Fruit fly (Drosophila melanogaster) whole organism, wandering third instar larva: Measurements from ENCODE around the gene Apc.

Experiments
- Abd-B ChIP-seq: fragments of >200 bp; optimal IDR thresholded peaks from 2 replicates; lab custom pipeline; 2017; ENCODE audit warnings: missing biosample characterization, missing genetic modification characterization
- CG32264 ChIP-seq: fragments of 200-800 bp; sonication (Bioruptor generic); optimal IDR thresholded peaks from 2 replicates; lab custom pipeline; 2016; ENCODE audit warnings: missing biosample characterization, missing genetic modification characterization
- CG9705 ChIP-seq: fragments of 200-800 bp; sonication (Bioruptor generic); optimal IDR thresholded peaks from 2 replicates; lab custom pipeline; 2018; ENCODE audit warnings: missing biosample characterization, mild to moderate bottlenecking, missing genetic modification characterization
- CrebA ChIP-seq: fragments of 200-800 bp; sonication (Bioruptor generic); optimal IDR thresholded peaks from 2 replicates; lab custom pipeline; 2016; ENCODE audit warnings: missing biosample characterization, mild to moderate bottlenecking, missing genetic modification characterization, borderline replicate concordance
- Dfd ChIP-seq: fragments of >200 bp; optimal IDR thresholded peaks from 2 replicates; lab custom pipeline; 2017; ENCODE audit warnings: missing biosample characterization, missing genetic modification characterization
- Dif ChIP-seq: fragments of 200-275, 200-300 bp; sonication (Bioruptor generic); optimal IDR thresholded peaks from 2 replicates; lab custom pipeline; 2018; ENCODE audit warnings: missing biosample characterization, missing genetic modification characterization; ENCODE audit not compliant: partially characterized antibody
- GATAd ChIP-seq: sonication (Bioruptor generic); optimal IDR thresholded peaks from 2 replicates; lab custom pipeline; 2016; ENCODE audit warnings: missing biosample characterization, missing genetic modification characterization
- HLH106 ChIP-seq: fragments of 200-800 bp; optimal IDR thresholded peaks from 3 replicates; lab custom pipeline; 2019; ENCODE audit warnings: missing biosample characterization, mild to moderate bottlenecking, missing genetic modification characterization, moderate library complexity
- Hnf4 ChIP-seq: fragments of 200-800 bp; sonication (Bioruptor generic); optimal IDR thresholded peaks from 2 replicates; lab custom pipeline; 2016; ENCODE audit warnings: missing biosample characterization, mild to moderate bottlenecking, missing genetic modification characterization
- Hr78 ChIP-seq: fragments of >200 bp; optimal IDR thresholded peaks from 2 replicates; lab custom pipeline; 2017; ENCODE audit warnings: missing biosample characterization, missing genetic modification characterization
- Hr83 ChIP-seq: fragments of 200-300 bp; sonication (Bioruptor generic); optimal IDR thresholded peaks from 2 replicates; lab custom pipeline; 2016; ENCODE audit warnings: missing biosample characterization, mild to moderate bottlenecking, missing genetic modification characterization, moderate library complexity; ENCODE audit not compliant: poor library complexity, severe bottlenecking
- Jra ChIP-seq: sonication (Bioruptor generic); optimal IDR thresholded peaks from 2 replicates; lab custom pipeline; 2016; ENCODE audit warnings: missing biosample characterization, missing genetic modification characterization
- Mio ChIP-seq: sonication (Bioruptor generic); optimal IDR thresholded peaks from 2 replicates; lab custom pipeline; 2016; ENCODE audit warnings: missing biosample characterization, missing genetic modification characterization
- Myc ChIP-seq: fragments of >200 bp; optimal IDR thresholded peaks from 2 replicates; lab custom pipeline; 2017
- N ChIP-seq: fragments of >200 bp; optimal IDR thresholded peaks from 2 replicates; lab custom pipeline; 2018; ENCODE audit warnings: missing biosample characterization, missing external identifiers, missing genetic modification characterization
- OdsH ChIP-seq: fragments of 200-800 bp; sonication (Bioruptor generic); optimal IDR thresholded peaks from 2 replicates; lab custom pipeline; 2016; ENCODE audit warnings: missing biosample characterization, mild to moderate bottlenecking, missing genetic modification characterization
- Rel ChIP-seq, 2 experiments: fragments of 200-800 bp; sonication (Bioruptor generic) in 1 of 2; optimal IDR thresholded peaks; 2 replicates in 1 of 2; 3 replicates in 1 of 2; lab custom pipeline; 2016 to 2019; ENCODE audit warnings: mild to moderate bottlenecking in 2 of 2, missing biosample characterization in 2 of 2, missing genetic modification characterization in 2 of 2, moderate library complexity in 1 of 2
- Sp1 ChIP-seq: fragments of 200-800 bp; sonication (Bioruptor generic); optimal IDR thresholded peaks from 3 replicates; lab custom pipeline; 2019; ENCODE audit warnings: missing biosample characterization, mild to moderate bottlenecking, missing genetic modification characterization, moderate library complexity
- Vsx2 ChIP-seq: fragments of 200-300, 225-300 bp; sonication (Bioruptor generic); optimal IDR thresholded peaks from 2 replicates; lab custom pipeline; 2018; ENCODE audit warnings: missing biosample characterization, missing genetic modification characterization; ENCODE audit not compliant: partially characterized antibody
- br ChIP-seq: fragments of 200-800 bp; sonication (Bioruptor generic); optimal IDR thresholded peaks from 2 replicates; lab custom pipeline; 2016; ENCODE audit warnings: missing biosample characterization, missing genetic modification characterization
- brk ChIP-seq: fragments of 200-800 bp; sonication (Bioruptor generic); optimal IDR thresholded peaks from 2 replicates; lab custom pipeline; 2016; ENCODE audit warnings: missing biosample characterization, mild to moderate bottlenecking, missing genetic modification characterization
- dl ChIP-seq, 2 experiments: fragments of 175-275, 200-275 bp in 1 of 2; fragments of 200-275 bp in 1 of 2; sonication (Bioruptor generic); optimal IDR thresholded peaks; lab custom pipeline; 2018; ENCODE audit warnings: mild to moderate bottlenecking in 2 of 2, missing biosample characterization in 2 of 2, missing genetic modification characterization in 2 of 2, moderate library complexity in 2 of 2; ENCODE audit not compliant: partially characterized antibody in 2 of 2, insufficient read depth in 1 of 2
- dmrt93B ChIP-seq: fragments of 200-800 bp; sonication (Bioruptor generic); optimal IDR thresholded peaks from 2 replicates; lab custom pipeline; 2018; ENCODE audit warnings: missing biosample characterization, mild to moderate bottlenecking, missing genetic modification characterization
- foxo ChIP-seq, 2 experiments: fragments of 200-800 bp; sonication (Bioruptor generic); optimal IDR thresholded peaks; 2 replicates in 1 of 2; 3 replicates in 1 of 2; lab custom pipeline; 2016 to 2017; ENCODE audit warnings: missing biosample characterization in 2 of 2, missing genetic modification characterization in 2 of 2
- fru ChIP-seq: fragments of 200-800 bp; sonication (Bioruptor generic); optimal IDR thresholded peaks from 3 replicates; lab custom pipeline; 2016; ENCODE audit warnings: missing biosample characterization, mild to moderate bottlenecking, missing genetic modification characterization
- h ChIP-seq: fragments of 200-800 bp; sonication (Bioruptor generic); optimal IDR thresholded peaks from 3 replicates; lab custom pipeline; 2016; ENCODE audit warnings: missing biosample characterization, mild to moderate bottlenecking, missing genetic modification characterization
- jim ChIP-seq: fragments of 175-275, 200-325 bp; sonication (Bioruptor generic); optimal IDR thresholded peaks from 2 replicates; lab custom pipeline; 2016; ENCODE audit warnings: missing biosample characterization, mild to moderate bottlenecking, missing genetic modification characterization
- lola ChIP-seq: fragments of >200 bp; optimal IDR thresholded peaks from 2 replicates; lab custom pipeline; 2017; ENCODE audit warnings: missing biosample characterization, missing genetic modification characterization
- pan ChIP-seq: fragments of >200 bp; optimal IDR thresholded peaks from 2 replicates; lab custom pipeline; 2017
- psq ChIP-seq: fragments of 200-800 bp; sonication (Bioruptor generic); optimal IDR thresholded peaks from 3 replicates; lab custom pipeline; 2017; ENCODE audit warnings: missing biosample characterization, mild to moderate bottlenecking, missing genetic modification characterization, moderate library complexity
- rgr ChIP-seq: fragments of 200-800 bp; sonication (Bioruptor generic); optimal IDR thresholded peaks from 3 replicates; lab custom pipeline; 2016; ENCODE audit warnings: missing biosample characterization, mild to moderate bottlenecking, missing genetic modification characterization
- tai ChIP-seq: sonication (Bioruptor generic); optimal IDR thresholded peaks from 2 replicates; lab custom pipeline; 2016; ENCODE audit warnings: missing biosample characterization, missing genetic modification characterization
- usp ChIP-seq: fragments of >200 bp; optimal IDR thresholded peaks from 2 replicates; lab custom pipeline; 2017; ENCODE audit warnings: missing biosample characterization, missing genetic modification characterization
- woc ChIP-seq: sonication (Bioruptor generic); optimal IDR thresholded peaks from 2 replicates; lab custom pipeline; 2016; ENCODE audit warnings: missing biosample characterization, mild to moderate bottlenecking, missing genetic modification characterization

Apc gene

DNA sequence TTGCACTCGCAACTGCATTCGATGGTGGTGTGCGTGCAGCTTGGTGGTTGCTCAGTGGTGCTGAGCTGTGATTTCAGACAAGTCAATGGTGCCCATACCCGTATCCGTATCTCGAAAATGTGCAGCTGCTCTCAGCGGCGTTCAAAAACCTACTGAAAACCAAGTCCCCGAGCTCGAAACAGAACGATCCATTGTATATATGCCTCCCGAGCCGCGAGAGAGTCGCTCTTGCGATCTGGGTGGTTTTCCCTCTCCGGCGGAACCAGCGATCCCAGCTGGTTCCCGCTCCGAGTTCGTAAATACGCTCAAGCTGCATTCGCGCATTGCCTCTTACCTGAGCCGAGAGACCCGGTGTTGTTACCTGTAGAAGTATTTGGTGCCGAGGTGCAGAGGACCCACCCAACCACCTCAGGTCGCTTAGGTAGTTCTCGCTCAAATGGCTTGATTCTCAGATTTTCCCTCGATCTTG is 14.5 kb upstream of the Apc start, which contains the start of gene Inx3:
Gene Inx3, minus strand, starts transcription at position 440 of the 469 bp plus-strand sequence.
- peak; percentile 28 for TF ChIP-seq Hnf4 (GFP tag; lab: Kevin White, UChicago)
- peak; percentile 3 for TF ChIP-seq fru (GFP tag; lab: Kevin White, UChicago)
- TF ChIP-seq Jra (GFP tag; lab: Kevin White, UChicago), result no peak
- peak; percentile 14 for TF ChIP-seq OdsH (GFP tag; lab: Kevin White, UChicago)
- peak; percentile 74 to 87 for TF ChIP-seq dl (GFP tag; optimal IDR thresholded peaks at IDR 0.05; lab: Kevin White, UChicago; ENCODE audit: insufficient read depth in 1 of 2, partially characterized antibody in 2 of 2)
- peak; percentile 87 for TF ChIP-seq Vsx2 (GFP tag; lab: Kevin White, UChicago)
- TF ChIP-seq h, result peak; percentile 34
- TF ChIP-seq CrebA (GFP tag; lab: Kevin White, UChicago), result peak; percentile 42
- peak; percentile 8 for TF ChIP-seq Sp1 (GFP tag; lab: Kevin White, UChicago)
- TF ChIP-seq psq (GFP tag; lab: Kevin White, UChicago), result peak; percentile 41
- no peak for TF ChIP-seq jim (GFP tag; lab: Kevin White, UChicago)
- TF ChIP-seq br (GFP tag; lab: Kevin White, UChicago), result peak; percentile 28
- TF ChIP-seq Hr83 (GFP tag; lab: Kevin White, UChicago), result peak; percentile 87
- peak; percentile 79 for TF ChIP-seq Dif (GFP tag; lab: Kevin White, UChicago)
- TF ChIP-seq Dfd (GFP tag; lab: Kevin White, UChicago), result no peak
- TF ChIP-seq Abd-B (GFP tag; lab: Kevin White, UChicago), result no peak
- TF ChIP-seq foxo (GFP tag; optimal IDR thresholded peaks at IDR 0.05; lab: Kevin White, UChicago), result peak in 1 of 2 experiments; percentile 25
- no peak for TF ChIP-seq lola (GFP tag; lab: Kevin White, UChicago)
- TF ChIP-seq Rel (GFP tag; optimal IDR thresholded peaks at IDR 0.05; lab: Kevin White, UChicago), result no peak
- TF ChIP-seq Rel (tag; optimal IDR thresholded peaks at IDR 0.05; lab: Kevin White, UChicago), result peak; percentile 67

dm6 chr3R:28858241-28858647 is 13.7 kb upstream of the Apc start:
- TF ChIP-seq woc (GFP tag; lab: Kevin White, UChicago) (no peak), Dif (GFP tag; lab: Kevin White, UChicago) (peak; percentile 4), jim (GFP tag; lab: Kevin White, UChicago) (no peak), Rel (GFP tag; optimal IDR thresholded peaks at IDR 0.05; lab: Kevin White, UChicago) (peak; percentile 81), Rel (tag; optimal IDR thresholded peaks at IDR 0.05; lab: Kevin White, UChicago) (peak; percentile 21), Hr83 (GFP tag; lab: Kevin White, UChicago) (peak; percentile 41), lola (GFP tag; lab: Kevin White, UChicago) (no peak), fru (GFP tag; lab: Kevin White, UChicago) (no peak), CG32264 (GFP tag; lab: Kevin White, UChicago) (no peak), brk (GFP tag; lab: Kevin White, UChicago) (peak; percentile 1), br (GFP tag; lab: Kevin White, UChicago) (no peak), Sp1 (GFP tag; lab: Kevin White, UChicago) (peak; percentile 80), dmrt93B (GFP tag; lab: Kevin White, UChicago) (no peak), CrebA (GFP tag; lab: Kevin White, UChicago) (peak; percentile 70), CG9705 (GFP tag; lab: Kevin White, UChicago) (peak; percentile 6), N (GFP tag; lab: Kevin White, UChicago) (no peak), Hnf4 (GFP tag; lab: Kevin White, UChicago) (no peak), psq (GFP tag; lab: Kevin White, UChicago) (peak; percentile 22), h (peak; percentile 25), pan (no peak), usp (no peak), Myc (no peak), tai (GFP tag; lab: Kevin White, UChicago) (no peak)

- no peak for TF ChIP-seq CG32264 (GFP tag; lab: Kevin White, UChicago)
- no peak for TF ChIP-seq Dif (GFP tag; lab: Kevin White, UChicago)
- no peak for TF ChIP-seq Hr78 (GFP tag; lab: Kevin White, UChicago)
- TF ChIP-seq CrebA (GFP tag; lab: Kevin White, UChicago), result no peak
- no peak for TF ChIP-seq psq (GFP tag; lab: Kevin White, UChicago)
- TF ChIP-seq Sp1 (GFP tag; lab: Kevin White, UChicago), result no peak
- TF ChIP-seq dmrt93B (GFP tag; lab: Kevin White, UChicago), result no peak
- TF ChIP-seq usp, result no peak
- TF ChIP-seq GATAd, result no peak
- TF ChIP-seq HLH106 (tag; lab: Kevin White, UChicago), result peak; percentile 8
- peak; percentile 7 for TF ChIP-seq rgr (GFP tag; lab: Kevin White, UChicago)
- peak; percentile 10 for TF ChIP-seq br (GFP tag; lab: Kevin White, UChicago)
- TF ChIP-seq CG9705 (GFP tag; lab: Kevin White, UChicago), result no peak
- peak; percentile 4 for TF ChIP-seq Hnf4 (GFP tag; lab: Kevin White, UChicago)
- TF ChIP-seq N (GFP tag; lab: Kevin White, UChicago), result no peak
- TF ChIP-seq Abd-B (GFP tag; lab: Kevin White, UChicago), result no peak
- no peak for TF ChIP-seq Rel (GFP tag; optimal IDR thresholded peaks at IDR 0.05; lab: Kevin White, UChicago)
- TF ChIP-seq Rel (tag; optimal IDR thresholded peaks at IDR 0.05; lab: Kevin White, UChicago), result no peak
- no peak for TF ChIP-seq dl (GFP tag; optimal IDR thresholded peaks at IDR 0.05; lab: Kevin White, UChicago; ENCODE audit: insufficient read depth in 1 of 2, partially characterized antibody in 2 of 2)
- peak; percentile 0 for TF ChIP-seq h
- TF ChIP-seq fru (GFP tag; lab: Kevin White, UChicago), result peak; percentile 25
- peak in 1 of 2 experiments; percentile 31 for TF ChIP-seq foxo (GFP tag; optimal IDR thresholded peaks at IDR 0.05; lab: Kevin White, UChicago)
- no peak for TF ChIP-seq Hr83 (GFP tag; lab: Kevin White, UChicago)
- no peak for TF ChIP-seq Vsx2 (GFP tag; lab: Kevin White, UChicago)
- no peak for TF ChIP-seq Mio
- no peak for TF ChIP-seq OdsH (GFP tag; lab: Kevin White, UChicago)
These were observed 12.9 kb upstream of the Apc start for dm6 chr3R:28857287-28858024.
